Fruit fly (Drosophila melanogaster): Measurements from ENCODE around the gene CG42675.

Gene CG42675

DNA sequence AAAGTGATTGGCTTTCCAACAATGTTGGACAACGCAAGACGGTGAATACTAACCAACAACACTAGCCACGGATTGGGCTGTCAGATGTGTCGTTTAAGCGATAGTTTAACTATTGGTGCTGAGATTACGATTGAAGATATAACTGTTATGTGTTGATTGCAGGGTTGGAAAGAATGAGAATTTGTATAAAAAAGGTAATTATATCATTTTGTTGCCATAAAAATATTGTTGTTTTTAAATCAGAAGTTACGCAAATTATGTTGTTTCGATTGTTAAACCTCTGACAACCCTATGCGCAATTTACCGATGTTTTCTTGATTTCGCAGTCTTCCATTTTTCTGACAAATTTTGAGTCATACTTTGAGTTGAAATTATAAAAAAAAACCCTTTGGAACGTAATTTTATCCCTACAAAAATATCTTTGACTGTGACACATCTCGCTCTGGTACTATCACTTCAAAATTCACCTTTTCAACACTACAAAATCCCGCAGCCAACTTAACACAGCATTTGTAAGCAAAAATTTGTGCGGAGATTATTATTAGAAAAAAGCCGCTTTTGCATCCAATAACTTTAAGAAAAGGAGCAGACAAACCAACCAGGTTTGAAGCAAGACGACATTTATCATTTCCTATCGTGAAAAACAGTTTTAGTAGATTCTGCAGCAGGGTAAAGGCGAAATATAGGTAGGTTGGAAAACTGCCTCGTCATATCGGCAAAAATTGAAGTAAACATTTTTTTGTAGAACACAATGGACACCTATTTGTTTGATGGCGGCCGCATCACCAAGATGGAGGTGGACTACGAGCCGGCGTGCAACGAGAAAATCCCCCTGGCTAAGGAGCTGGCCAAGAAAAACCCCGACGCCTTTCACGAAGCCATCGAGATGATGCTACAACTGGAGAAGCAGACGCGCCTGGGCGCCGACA is 24.1 kb upstream of the CG42675 start, which contains the start of the genes Hat1 and Rpn5 (continued):
- TF ChIP-seq CG16779 (GFP tag; IDR thresholded peaks at IDR 0.05) (peak; percentile 46; the same call in 1 of the 2 replicates), Sry-β (GFP tag; optimal IDR thresholded peaks at IDR 0.05) (peak; percentile 90), Sox100B (GFP tag; optimal IDR thresholded peaks at IDR 0.05) (peak; percentile 80), ab (GFP tag; optimal IDR thresholded peaks at IDR 0.05) (peak; percentile 82), vnd (GFP tag; IDR thresholded peaks at IDR 0.05; ENCODE audit: partially characterized antibody) (peak; percentile 54; the same call in 1 of the 3 replicates), ara (GFP tag; IDR thresholded peaks at IDR 0.05) (no peak), Atf6 (GFP tag; IDR thresholded peaks at IDR 0.05) (peak; percentile 54; the same call in 1 of the 2 replicates), CG11696 (GFP tag; IDR thresholded peaks at IDR 0.05) (no peak), prd (optimal IDR thresholded peaks at IDR 0.05) (no peak), prd (GFP tag; IDR thresholded peaks at IDR 0.05) (peak; percentile 79; the same call in 2 of the 3 replicates), Doc3 (GFP tag; IDR thresholded peaks at IDR 0.05; ENCODE audit: partially characterized antibody) (peak; percentile 73), lab (GFP tag; optimal IDR thresholded peaks at IDR 0.05) (peak; percentile 83), Adf1 (GFP tag; IDR thresholded peaks at IDR 0.05) (no peak; the same call in 1 of the 2 replicates), ato (GFP tag; IDR thresholded peaks at IDR 0.05; ENCODE audit: partially characterized antibody) (0 out of 2 replicates have a peak, but pooled peaks have one; percentile 13), CG32772 (GFP tag; IDR thresholded peaks at IDR 0.05) (peak; percentile 60), CG3726 (GFP tag; IDR thresholded peaks at IDR 0.05) (no peak), dmrt99B (tag; optimal IDR thresholded peaks at IDR 0.05) (no peak), Aef1 (GFP tag; IDR thresholded peaks at IDR 0.05) (peak; percentile 76), Trl (optimal IDR thresholded peaks at IDR 0.05) (no peak), Trl (GFP tag; optimal IDR thresholded peaks at IDR 0.05) (peak; percentile 93), nom (GFP tag; optimal IDR thresholded peaks at IDR 0.05) (peak; percentile 56), E2f2 (GFP tag; IDR thresholded peaks at IDR 0.05) (peak; percentile 60), CG2712 (tag; optimal IDR thresholded peaks at IDR 0.05) (peak; percentile 82), jigr1 (GFP tag; IDR thresholded peaks at IDR 0.05) (peak; percentile 28; the same call in 1 of the 3 replicates), MTF-1 (GFP tag; optimal IDR thresholded peaks at IDR 0.05; ENCODE audit: borderline replicate concordance) (no peak), Atf3 (GFP tag; optimal IDR thresholded peaks at IDR 0.05) (peak; percentile 82), scrt (GFP tag; optimal IDR thresholded peaks at IDR 0.05) (peak; percentile 0), CG1832 (GFP tag; optimal IDR thresholded peaks at IDR 0.05) (no peak), oc (tag; optimal IDR thresholded peaks at IDR 0.05) (peak; percentile 0), Mad (GFP tag; optimal IDR thresholded peaks at IDR 0.05) (peak; percentile 88), gce (GFP tag; IDR thresholded peaks at IDR 0.05) (peak; percentile 49; the same call in 1 of the 3 replicates), CG11695 (GFP tag; IDR thresholded peaks at IDR 0.05) (peak; percentile 44; the same call in 1 of the 3 replicates), pros (GFP tag; optimal IDR thresholded peaks at IDR 0.05) (no peak), slp2 (GFP tag; optimal IDR thresholded peaks at IDR 0.05) (peak; percentile 87), CG6689 (GFP tag; IDR thresholded peaks at IDR 0.05) (peak; percentile 64), Tbp (GFP tag; optimal IDR thresholded peaks at IDR 0.05) (no peak), chm (GFP tag; IDR thresholded peaks at IDR 0.05) (peak; percentile 59; the same call in 1 of the 2 replicates), CG6654 (GFP tag; optimal IDR thresholded peaks at IDR 0.05) (peak; percentile 49), Dref (GFP tag; IDR thresholded peaks at IDR 0.05) (peak; percentile 30; the same call in 1 of the 2 replicates), CG5245 (GFP tag; optimal IDR thresholded peaks at IDR 0.05) (peak; percentile 82), Med (GFP tag) (peak; percentile 97), HLH3B (GFP tag; IDR thresholded peaks at IDR 0.05) (peak; percentile 6; the same call in 1 of the 2 replicates), ac (GFP tag; optimal IDR thresholded peaks at IDR 0.05) (no peak), CG2116 (GFP tag; optimal IDR thresholded peaks at IDR 0.05) (peak; percentile 75), CG11085 (GFP tag; IDR thresholded peaks at IDR 0.05) (peak; percentile 46; the same call in 1 of the 2 replicates), CG11093 (GFP tag; IDR thresholded peaks at IDR 0.05) (peak; percentile 62; the same call in 1 of the 3 replicates), wor (GFP tag; IDR thresholded peaks at IDR 0.05) (peak; percentile 58; the same call in 1 of the 2 replicates), wdn (GFP tag; IDR thresholded peaks at IDR 0.05) (no peak), br (optimal IDR thresholded peaks at IDR 0.05) (no peak)
